Fruit fly (Drosophila melanogaster): ENCODE results near the gene Dci.

Gene Dci

dm6 chr3L:837552-838187 is 13.5 kb upstream of the Dci start, which contains the start of the genes CG13901 and CG13887 (continued):
- peak; percentile 87 for TF ChIP-seq CG3995 (GFP tag; optimal IDR thresholded peaks at IDR 0.05)
- peak; percentile 70 for TF ChIP-seq CG6854 (GFP tag; optimal IDR thresholded peaks at IDR 0.05)
- 0 out of 3 replicates have a peak, but pooled peaks have one; percentile 32 for TF ChIP-seq vnd (GFP tag; IDR thresholded peaks at IDR 0.05; ENCODE audit: partially characterized antibody)
- TF ChIP-seq Oli (tag; optimal IDR thresholded peaks at IDR 0.05): peak; percentile 84
- TF ChIP-seq scrt (GFP tag; optimal IDR thresholded peaks at IDR 0.05): no peak
- peak; percentile 83 for TF ChIP-seq Awh (GFP tag; IDR thresholded peaks at IDR 0.05)
- TF ChIP-seq Rx (GFP tag; IDR thresholded peaks at IDR 0.05): peak; percentile 71; the same call in 1 of the 2 replicates
- TF ChIP-seq sens-2 (GFP tag; IDR thresholded peaks at IDR 0.05): peak; percentile 55; the same call in 1 of the 2 replicates
- TF ChIP-seq ranshi (GFP tag; IDR thresholded peaks at IDR 0.05): peak; percentile 86
- peak; percentile 23 for TF ChIP-seq MTF-1 (GFP tag; optimal IDR thresholded peaks at IDR 0.05; ENCODE audit: borderline replicate concordance)
- peak; percentile 96 for TF ChIP-seq mam (GFP tag; optimal IDR thresholded peaks at IDR 0.05)
- TF ChIP-seq CG8388 (GFP tag; optimal IDR thresholded peaks at IDR 0.05): peak; percentile 83
- TF ChIP-seq ci (GFP tag; IDR thresholded peaks at IDR 0.05): peak; percentile 86
- TF ChIP-seq Gsc (GFP tag; IDR thresholded peaks at IDR 0.05): no peak; the same call in 1 of the 2 replicates
- TF ChIP-seq CG6175 (GFP tag; IDR thresholded peaks at IDR 0.05): peak; percentile 66; the same call in 2 of the 3 replicates
- TF ChIP-seq CG17186 (GFP tag; optimal IDR thresholded peaks at IDR 0.05): peak; percentile 96
- peak; percentile 86 to 92 for TF ChIP-seq chif (GFP tag; optimal IDR thresholded peaks at IDR 0.05)
- peak; percentile 52 for TF ChIP-seq btn (GFP tag; optimal IDR thresholded peaks at IDR 0.05)
- TF ChIP-seq CoRest (tag; optimal IDR thresholded peaks at IDR 0.05): peak; percentile 93
- peak; percentile 78 for TF ChIP-seq Oaz (GFP tag; IDR thresholded peaks at IDR 0.05)
- TF ChIP-seq CG4820 (GFP tag; optimal IDR thresholded peaks at IDR 0.05): peak; percentile 91
- TF ChIP-seq jing (GFP tag; optimal IDR thresholded peaks at IDR 0.05): no peak
- TF ChIP-seq Asciz (GFP tag; optimal IDR thresholded peaks at IDR 0.05): peak; percentile 69
- peak; percentile 80 for TF ChIP-seq Hmx (GFP tag; optimal IDR thresholded peaks at IDR 0.05)
- TF ChIP-seq Chrac-16 (GFP tag; optimal IDR thresholded peaks at IDR 0.05): peak; percentile 94
- no peak for TF ChIP-seq Kr (GFP tag; optimal IDR thresholded peaks at IDR 0.05)
- TF ChIP-seq trem (tag; optimal IDR thresholded peaks at IDR 0.05): peak; percentile 100
- TF ChIP-seq Optix (GFP tag; IDR thresholded peaks at IDR 0.05): peak; percentile 78
- peak; percentile 87 for TF ChIP-seq CG17359 (tag; optimal IDR thresholded peaks at IDR 0.05)
- no peak for TF ChIP-seq inv (GFP tag; IDR thresholded peaks at IDR 0.05; ENCODE audit: partially characterized antibody)
- peak; percentile 89 for TF ChIP-seq CG33213 (GFP tag; optimal IDR thresholded peaks at IDR 0.05)
- peak; percentile 90 for TF ChIP-seq CG34422 (GFP tag; IDR thresholded peaks at IDR 0.05)
- no peak for TF ChIP-seq sc (optimal IDR thresholded peaks at IDR 0.05)
- peak; percentile 69 for TF ChIP-seq sc (GFP tag; optimal IDR thresholded peaks at IDR 0.05)
- peak; percentile 72 for TF ChIP-seq salm (tag; optimal IDR thresholded peaks at IDR 0.05)
- TF ChIP-seq CG7745 (tag; optimal IDR thresholded peaks at IDR 0.05): no peak
- TF ChIP-seq NfI (GFP tag; optimal IDR thresholded peaks at IDR 0.05): peak; percentile 90
- TF ChIP-seq maf-S (GFP tag; optimal IDR thresholded peaks at IDR 0.05): peak; percentile 92
- peak in 1 of 2 experiments; percentile 70 for TF ChIP-seq crp (GFP tag; optimal IDR thresholded peaks at IDR 0.05)
- TF ChIP-seq CG1603 (tag; optimal IDR thresholded peaks at IDR 0.05): peak; percentile 91
- peak; percentile 72 for TF ChIP-seq Adf1 (GFP tag; IDR thresholded peaks at IDR 0.05)
- TF ChIP-seq CG33557 (GFP tag; optimal IDR thresholded peaks at IDR 0.05): peak; percentile 84
- peak; percentile 88 for TF ChIP-seq CG18262 (tag; optimal IDR thresholded peaks at IDR 0.05)
- TF ChIP-seq gsb (GFP tag; IDR thresholded peaks at IDR 0.05): peak; percentile 54; the same call in 1 of the 2 replicates
- peak; percentile 91 for TF ChIP-seq az2 (GFP tag; optimal IDR thresholded peaks at IDR 0.05)
- 0 out of 2 replicates have a peak, but pooled peaks have one; percentile 52 for TF ChIP-seq dati (GFP tag; IDR thresholded peaks at IDR 0.05)
- peak; percentile 45 for TF ChIP-seq fd64A (GFP tag; optimal IDR thresholded peaks at IDR 0.05)
- peak; percentile 65 for TF ChIP-seq Hand (GFP tag; optimal IDR thresholded peaks at IDR 0.05)
- peak; percentile 94 for TF ChIP-seq vvl (GFP tag; IDR thresholded peaks at IDR 0.05)

Measured in whole organism, embryonic.